Worm (Caenorhabditis elegans): ENCODE measurements around the gene glo-1.

ce11 chrX:9845916-9846315, 36.1 kb downstream of the glo-1 start:
- TF ChIP-seq nhr-11 (tag; optimal IDR thresholded peaks at IDR 0.05) (no peak), ceh-8 (GFP tag; optimal IDR thresholded peaks at IDR 0.05) (no peak), unc-86 (tag; optimal IDR thresholded peaks at IDR 0.05) (no peak)
